Fruit fly (Drosophila melanogaster) whole organism, embryonic: Measurements from ENCODE around the gene Plzf.

Experiments
- Adf1 ChIP-seq: fragments of 200-800 bp; sonication (Bioruptor generic); IDR thresholded peaks from 2 replicates; pipeline ENCODE4 v1.3.6; 2022; ENCODE audit warnings: missing biosample characterization, missing genetic modification characterization
- Awh ChIP-seq: fragments of 200-800 bp; sonication (Bioruptor generic); IDR thresholded peaks from 2 replicates; pipeline ENCODE4, ENCODE4 v1.3.6; 2022; ENCODE audit warnings: missing biosample characterization, missing genetic modification characterization
- CG10321 ChIP-seq: fragments of 200-800 bp; sonication (Bioruptor generic); IDR thresholded peaks from 2 replicates; pipeline ENCODE4 v1.3.6; 2022; ENCODE audit warnings: missing biosample characterization, missing genetic modification characterization
- CG11093 ChIP-seq: fragments of 200-800 bp; sonication (Bioruptor generic); IDR thresholded peaks from 3 replicates; pipeline ENCODE4 v1.3.6; 2022; ENCODE audit warnings: missing biosample characterization, missing genetic modification characterization
- CG12391 ChIP-seq: fragments of 200-800 bp; sonication (Bioruptor generic); optimal IDR thresholded peaks from 3 replicates; lab custom pipeline; 2018; ENCODE audit warnings: missing biosample characterization, mild to moderate bottlenecking, missing genetic modification characterization, moderate library complexity
- CG12744 ChIP-seq: fragments of 200-800 bp; sonication (Bioruptor generic); optimal IDR thresholded peaks from 2 replicates; lab custom pipeline; 2016; ENCODE audit warnings: missing biosample characterization, missing genetic modification characterization
- CG15696 ChIP-seq: fragments of 200-800 bp; sonication (Bioruptor generic); optimal IDR thresholded peaks from 2 replicates; lab custom pipeline; 2019; ENCODE audit warnings: missing biosample characterization, mild to moderate bottlenecking, missing genetic modification characterization, moderate library complexity
- CG16813 ChIP-seq: fragments of 200-800 bp; sonication (Bioruptor generic); IDR thresholded peaks from 3 replicates; pipeline ENCODE4 v1.3.6; 2022; ENCODE audit warnings: missing biosample characterization, missing genetic modification characterization; ENCODE audit not compliant: partially characterized antibody
- CG17359 ChIP-seq: fragments of 200-800 bp; sonication (Bioruptor generic); optimal IDR thresholded peaks from 3 replicates; lab custom pipeline; 2018; ENCODE audit warnings: missing biosample characterization, mild to moderate bottlenecking, missing genetic modification characterization, moderate library complexity
- CG17829 ChIP-seq: fragments of 200-800 bp; optimal IDR thresholded peaks from 2 replicates; lab custom pipeline; 2019; ENCODE audit warnings: missing biosample characterization, mild to moderate bottlenecking, missing genetic modification characterization, moderate library complexity
- CG18619 ChIP-seq: fragments of 200-800 bp; sonication (Bioruptor generic); optimal IDR thresholded peaks from 3 replicates; lab custom pipeline; 2017; ENCODE audit warnings: missing biosample characterization, mild to moderate bottlenecking, missing genetic modification characterization
- CG2202 ChIP-seq: fragments of 200-800 bp; sonication (Bioruptor generic); optimal IDR thresholded peaks from 2 replicates; lab custom pipeline; 2018; ENCODE audit warnings: missing biosample characterization, mild to moderate bottlenecking, missing genetic modification characterization
- CG30431 ChIP-seq: fragments of 200-800 bp; sonication (Bioruptor generic); optimal IDR thresholded peaks from 2 replicates; lab custom pipeline; 2017; ENCODE audit warnings: missing biosample characterization, missing genetic modification characterization
- CG3163 ChIP-seq: fragments of 200-800 bp; sonication (Bioruptor generic); optimal IDR thresholded peaks from 3 replicates; lab custom pipeline; 2016; ENCODE audit warnings: missing biosample characterization, missing genetic modification characterization
- CG3281 ChIP-seq: fragments of 200-800 bp; sonication (Bioruptor generic); optimal IDR thresholded peaks from 3 replicates; lab custom pipeline; 2017; ENCODE audit warnings: missing biosample characterization, mild to moderate bottlenecking, missing genetic modification characterization
- CG34224 ChIP-seq: fragments of 200-800 bp; sonication (Bioruptor generic); IDR thresholded peaks from 3 replicates; pipeline ENCODE4 v1.3.6; 2022; ENCODE audit warnings: missing biosample characterization, missing genetic modification characterization; ENCODE audit not compliant: partially characterized antibody
- CG3847 ChIP-seq: fragments of 200-800 bp; sonication (Bioruptor generic); IDR thresholded peaks from 2 replicates; pipeline ENCODE4 v1.3.6; 2022; ENCODE audit warnings: missing biosample characterization, missing genetic modification characterization
- CG4424 ChIP-seq: fragments of 200-800 bp; sonication (Bioruptor generic); optimal IDR thresholded peaks from 3 replicates; lab custom pipeline; 2016; ENCODE audit warnings: missing biosample characterization, missing genetic modification characterization
- CG6689 ChIP-seq: fragments of 200-800 bp; sonication (Bioruptor generic); IDR thresholded peaks from 2 replicates; pipeline ENCODE4 v1.3.6; 2022; ENCODE audit warnings: missing biosample characterization, missing genetic modification characterization
- CG8944 ChIP-seq: fragments of 200-800 bp; sonication (Bioruptor generic); optimal IDR thresholded peaks from 3 replicates; lab custom pipeline; 2016; ENCODE audit warnings: missing biosample characterization, missing genetic modification characterization
- CG9215 ChIP-seq: fragments of 200-800 bp; sonication (Bioruptor generic); IDR thresholded peaks from 2 replicates; pipeline ENCODE4 v1.3.6; 2022; ENCODE audit warnings: missing biosample characterization, missing genetic modification characterization
- CG9817 ChIP-seq: fragments of 200-800 bp; sonication (Bioruptor generic); optimal IDR thresholded peaks from 2 replicates; lab custom pipeline; 2018; ENCODE audit warnings: missing biosample characterization, mild to moderate bottlenecking, missing genetic modification characterization, moderate library complexity
- Chrac-16 ChIP-seq: fragments of 200-800 bp; sonication (Bioruptor generic); optimal IDR thresholded peaks from 3 replicates; lab custom pipeline; 2016; ENCODE audit warnings: missing biosample characterization, missing genetic modification characterization
- HLH54F ChIP-seq: fragments of 200-800 bp; sonication (Bioruptor generic); optimal IDR thresholded peaks from 3 replicates; lab custom pipeline; 2016; ENCODE audit warnings: missing biosample characterization, missing genetic modification characterization
- Hand ChIP-seq: fragments of 200-800 bp; sonication (Bioruptor generic); optimal IDR thresholded peaks from 2 replicates; lab custom pipeline; 2017; ENCODE audit warnings: mild to moderate bottlenecking, missing biosample characterization, missing genetic modification reagents, missing genetic modification characterization
- Hr78 ChIP-seq, 2 experiments: fragments of 200-800 bp in 1 of 2; fragments of >200 bp in 1 of 2; sonication (Bioruptor generic) in 1 of 2; optimal IDR thresholded peaks; 2 replicates each; lab custom pipeline; 2017 to 2019; ENCODE audit warnings: missing biosample characterization in 2 of 2, missing genetic modification characterization in 2 of 2, mild to moderate bottlenecking in 1 of 2, moderate library complexity in 1 of 2
- MBD-R2 ChIP-seq: fragments of 200-800 bp; sonication (Bioruptor generic); IDR thresholded peaks from 2 replicates; pipeline ENCODE4 v1.3.6; 2022; ENCODE audit warnings: missing biosample characterization, missing genetic modification characterization
- MTF-1 ChIP-seq: fragments of 200-800 bp; sonication (Bioruptor generic); optimal IDR thresholded peaks from 2 replicates; lab custom pipeline; 2018; ENCODE audit warnings: missing biosample characterization, mild to moderate bottlenecking, missing genetic modification characterization, borderline replicate concordance
- Nf-YB ChIP-seq: fragments of 200-800 bp; sonication (Bioruptor generic); optimal IDR thresholded peaks from 3 replicates; lab custom pipeline; 2019; ENCODE audit warnings: missing biosample characterization, mild to moderate bottlenecking, missing genetic modification characterization, moderate library complexity
- Spps ChIP-seq: fragments of 200-800 bp; sonication (Bioruptor generic); optimal IDR thresholded peaks from 2 replicates; lab custom pipeline; 2018; ENCODE audit warnings: missing biosample characterization, mild to moderate bottlenecking, missing genetic modification characterization
- Sry-δ ChIP-seq: fragments of 200-800 bp; sonication (Bioruptor generic); optimal IDR thresholded peaks from 2 replicates; lab custom pipeline; 2016; ENCODE audit warnings: missing biosample characterization, missing genetic modification characterization
- Ssrp ChIP-seq: fragments of 200-800 bp; sonication (Bioruptor generic); optimal IDR thresholded peaks from 2 replicates; lab custom pipeline; 2018; ENCODE audit warnings: missing biosample characterization, mild to moderate bottlenecking, missing genetic modification characterization, moderate library complexity
- Xbp1 ChIP-seq: fragments of 200-800 bp; sonication (Bioruptor generic); optimal IDR thresholded peaks from 3 replicates; lab custom pipeline; 2016; ENCODE audit warnings: missing biosample characterization, mild to moderate bottlenecking, missing genetic modification characterization
- ac ChIP-seq: fragments of 200-800 bp; sonication (Bioruptor generic); optimal IDR thresholded peaks from 3 replicates; lab custom pipeline; 2017; ENCODE audit warnings: missing biosample characterization, mild to moderate bottlenecking, missing genetic modification characterization
- az2 ChIP-seq: fragments of 200-800 bp; sonication (Bioruptor generic); optimal IDR thresholded peaks from 3 replicates; lab custom pipeline; 2016; ENCODE audit warnings: missing biosample characterization, missing genetic modification characterization
- fd102C ChIP-seq: fragments of 200-800 bp; sonication (Bioruptor generic); optimal IDR thresholded peaks from 2 replicates; lab custom pipeline; 2018; ENCODE audit warnings: missing biosample characterization, mild to moderate bottlenecking, missing genetic modification characterization, moderate library complexity
- fd64A ChIP-seq: fragments of 200-800 bp; sonication (Bioruptor generic); optimal IDR thresholded peaks from 3 replicates; lab custom pipeline; 2018; ENCODE audit warnings: missing biosample characterization, mild to moderate bottlenecking, missing genetic modification characterization
- kni ChIP-seq: fragments of 200-800 bp; sonication (Bioruptor generic); optimal IDR thresholded peaks from 3 replicates; lab custom pipeline; 2017; ENCODE audit warnings: mild to moderate bottlenecking, missing biosample characterization, missing genetic modification reagents, missing genetic modification characterization
- lmd ChIP-seq: fragments of 200-800 bp; sonication (Bioruptor generic); IDR thresholded peaks from 2 replicates; pipeline ENCODE4 v1.3.6; 2022; ENCODE audit warnings: missing biosample characterization, missing genetic modification characterization
- nom ChIP-seq: fragments of 200-800 bp; sonication (Bioruptor generic); optimal IDR thresholded peaks from 2 replicates; lab custom pipeline; 2017; ENCODE audit warnings: missing biosample characterization, missing genetic modification characterization, mild to moderate bottlenecking, moderate library complexity, missing genetic modification reagents
- peb ChIP-seq: fragments of 200-800 bp; sonication (Bioruptor generic); IDR thresholded peaks from 2 replicates; pipeline ENCODE4 v1.3.6; 2022; ENCODE audit warnings: missing biosample characterization, missing genetic modification characterization
- phol ChIP-seq: fragments of 200-800 bp; sonication (Bioruptor generic); optimal IDR thresholded peaks from 3 replicates; lab custom pipeline; 2018; ENCODE audit warnings: missing biosample characterization, mild to moderate bottlenecking, missing genetic modification characterization, moderate library complexity
- rib ChIP-seq: fragments of 200-800 bp; sonication (Bioruptor generic); IDR thresholded peaks from 2 replicates; pipeline ENCODE4 v1.3.6; 2022; ENCODE audit warnings: missing biosample characterization, missing genetic modification characterization
- row ChIP-seq: fragments of 200-800 bp; sonication (Bioruptor generic); IDR thresholded peaks from 3 replicates; pipeline ENCODE4 v1.3.6; 2022; ENCODE audit warnings: missing biosample characterization, missing genetic modification characterization
- run ChIP-seq: fragments of 200-800 bp; sonication (Bioruptor generic); optimal IDR thresholded peaks from 3 replicates; lab custom pipeline; 2018; ENCODE audit warnings: missing biosample characterization, mild to moderate bottlenecking, missing genetic modification characterization
- sc ChIP-seq, 3 experiments: fragments of >200 bp in 2 of 3; fragments of 200-800 bp in 1 of 3; sonication (Bioruptor generic) in 1 of 3; optimal IDR thresholded peaks; 2 replicates in 2 of 3; 3 replicates in 1 of 3; lab custom pipeline; 2017; ENCODE audit warnings: mild to moderate bottlenecking in 1 of 3, missing biosample characterization in 1 of 3, missing genetic modification characterization in 1 of 3, missing genetic modification reagents in 1 of 3
- sob ChIP-seq: fragments of 200-800 bp; sonication (Bioruptor generic); IDR thresholded peaks from 2 replicates; pipeline ENCODE4 v1.3.6; 2022; ENCODE audit warnings: missing biosample characterization, missing genetic modification characterization
- sug ChIP-seq: fragments of 200-800 bp; optimal IDR thresholded peaks from 2 replicates; lab custom pipeline; 2019; ENCODE audit warnings: missing biosample characterization, mild to moderate bottlenecking, missing genetic modification characterization, moderate library complexity
- tx ChIP-seq: fragments of 200-800 bp; sonication (Bioruptor generic); optimal IDR thresholded peaks from 2 replicates; lab custom pipeline; 2016; ENCODE audit warnings: missing biosample characterization, missing genetic modification characterization
- zen ChIP-seq: fragments of 200-800 bp; sonication (Bioruptor generic); optimal IDR thresholded peaks from 3 replicates; lab custom pipeline; 2018; ENCODE audit warnings: missing biosample characterization, mild to moderate bottlenecking, missing genetic modification characterization, moderate library complexity

Gene Plzf

dm6 chr2L:12007331-12007791 is 41.4 kb downstream of the Plzf start (continued):
- no peak for TF ChIP-seq az2 (GFP tag; lab: Kevin White, UChicago)
- peak; percentile 62 for TF ChIP-seq fd64A (GFP tag; lab: Kevin White, UChicago)
- no peak for TF ChIP-seq CG34224 (GFP tag; lab: Robert Waterston, UW)
- TF ChIP-seq CG9817 (tag; lab: Kevin White, UChicago) = no peak
- TF ChIP-seq Chrac-16 (GFP tag; lab: Kevin White, UChicago) = no peak
- peak in 1 of 2 experiments; percentile 94 for TF ChIP-seq Hr78 (GFP tag; optimal IDR thresholded peaks at IDR 0.05; lab: Kevin White, UChicago)
- TF ChIP-seq phol (tag; lab: Kevin White, UChicago) = peak; percentile 26
- peak; percentile 94 for TF ChIP-seq Nf-YB (GFP tag; lab: Kevin White, UChicago)
- TF ChIP-seq CG6689 = no peak
- TF ChIP-seq CG8944 (GFP tag; lab: Kevin White, UChicago) = no peak
- no peak for TF ChIP-seq Adf1
- TF ChIP-seq CG11093 = peak; percentile 58; the same call in 1 of the 3 replicates
- no peak for TF ChIP-seq lmd (GFP tag; lab: Robert Waterston, UW)
- TF ChIP-seq CG12744 (GFP tag; lab: Kevin White, UChicago) = peak; percentile 34
- no peak for TF ChIP-seq row (GFP tag; lab: Robert Waterston, UW)
- peak; percentile 40 for TF ChIP-seq CG3163
- no peak for TF ChIP-seq CG30431 (GFP tag; lab: Kevin White, UChicago)
- TF ChIP-seq CG3847 (GFP tag; lab: Robert Waterston, UW) = no peak
- peak; percentile 33 for TF ChIP-seq Xbp1 (GFP tag; lab: Kevin White, UChicago)
- peak; percentile 11 for TF ChIP-seq CG15696 (tag; lab: Kevin White, UChicago)
- TF ChIP-seq CG18619 (GFP tag; lab: Kevin White, UChicago) = peak; percentile 29
- peak; percentile 63 for TF ChIP-seq CG3281
- TF ChIP-seq tx (GFP tag; lab: Kevin White, UChicago) = no peak
- no peak for TF ChIP-seq HLH54F (GFP tag; lab: Kevin White, UChicago)
- TF ChIP-seq Spps = no peak
- peak; percentile 53 for TF ChIP-seq MTF-1 (GFP tag; lab: Kevin White, UChicago)
- TF ChIP-seq Ssrp (tag; lab: Kevin White, UChicago) = no peak
- peak; percentile 95 for TF ChIP-seq nom
- no peak for TF ChIP-seq sob (GFP tag; lab: Robert Waterston, UW)
- TF ChIP-seq CG12391 = peak; percentile 24
- peak; percentile 15 for TF ChIP-seq Sry-δ
- TF ChIP-seq ac (GFP tag; lab: Kevin White, UChicago) = peak; percentile 81
- no peak for TF ChIP-seq CG16813
- TF ChIP-seq CG17359 = peak; percentile 42
- TF ChIP-seq CG2202 (tag; lab: Kevin White, UChicago) = no peak
- TF ChIP-seq CG17829 (tag; lab: Kevin White, UChicago) = peak; percentile 85
- TF ChIP-seq CG4424 = no peak
- TF ChIP-seq sug (tag; lab: Kevin White, UChicago) = peak; percentile 93
- no peak for TF ChIP-seq MBD-R2 (GFP tag; lab: Robert Waterston, UW)
- TF ChIP-seq peb (GFP tag; lab: Robert Waterston, UW) = no peak
- TF ChIP-seq CG10321 (GFP tag; lab: Robert Waterston, UW) = no peak
- TF ChIP-seq CG9215 (GFP tag; lab: Robert Waterston, UW) = no peak
- peak; percentile 66 for TF ChIP-seq Hand (GFP tag; lab: Kevin White, UChicago)
- peak; percentile 50 for TF ChIP-seq fd102C
- no peak for TF ChIP-seq Awh
- TF ChIP-seq kni = peak; percentile 100
- no peak for TF ChIP-seq rib (GFP tag; lab: Robert Waterston, UW)
- TF ChIP-seq run (tag; lab: Kevin White, UChicago) = peak; percentile 89
- no peak for TF ChIP-seq sc (optimal IDR thresholded peaks at IDR 0.05; lab: Kevin White, UChicago)
- TF ChIP-seq sc (GFP tag; optimal IDR thresholded peaks at IDR 0.05; lab: Kevin White, UChicago) = peak; percentile 17
- TF ChIP-seq zen = peak; percentile 88
